Worm (Caenorhabditis elegans) whole organism, late embryonic: Measurements from ENCODE around the gene Y73B6BL.44.

Experiments
- C38D4.7 ChIP-seq: fragments of 200-800 bp; sonication (Bioruptor generic); optimal IDR thresholded peaks from 2 replicates; lab custom pipeline; 2018; ENCODE audit warnings: mild to moderate bottlenecking, missing genetic modification characterization, moderate library complexity, missing compliant biosample characterization
- Y22D7AL.16 ChIP-seq: sonication (generic microtip); optimal IDR thresholded peaks from 2 replicates; lab custom pipeline; 2016; ENCODE audit warnings: missing genetic modification characterization, missing compliant biosample characterization
- ama-1 ChIP-seq: fragments of 150-350 bp; optimal IDR thresholded peaks from 2 replicates; lab custom pipeline; 2014
- ceh-22 ChIP-seq: sonication (generic microtip); optimal IDR thresholded peaks from 2 replicates; lab custom pipeline; 2017; ENCODE audit warnings: missing biosample characterization, missing genetic modification characterization
- ceh-31 ChIP-seq: sonication (generic microtip); optimal IDR thresholded peaks from 2 replicates; lab custom pipeline; 2016; ENCODE audit warnings: missing genetic modification characterization, missing compliant biosample characterization
- elt-2 ChIP-seq: sonication (generic microtip); optimal IDR thresholded peaks from 2 replicates; lab custom pipeline; 2016; ENCODE audit warnings: missing genetic modification reagents, missing genetic modification characterization, missing compliant biosample characterization
- fkh-10 ChIP-seq: fragments of 150-350 bp; optimal IDR thresholded peaks from 2 replicates; lab custom pipeline; 2014; ENCODE audit warnings: missing biosample characterization, missing genetic modification reagents, missing genetic modification characterization
- hlh-6 ChIP-seq: sonication (generic microtip); optimal IDR thresholded peaks from 2 replicates; lab custom pipeline; 2016; ENCODE audit warnings: missing genotype, missing genetic modification characterization, missing compliant biosample characterization
- lim-6 ChIP-seq: sonication (generic microtip); optimal IDR thresholded peaks from 2 replicates; lab custom pipeline; 2016; ENCODE audit warnings: missing genetic modification characterization, missing compliant biosample characterization
- unc-42 ChIP-seq: sonication (generic microtip); optimal IDR thresholded peaks from 2 replicates; lab custom pipeline; 2016; ENCODE audit warnings: missing genotype, missing genetic modification characterization, missing compliant biosample characterization

DNA sequence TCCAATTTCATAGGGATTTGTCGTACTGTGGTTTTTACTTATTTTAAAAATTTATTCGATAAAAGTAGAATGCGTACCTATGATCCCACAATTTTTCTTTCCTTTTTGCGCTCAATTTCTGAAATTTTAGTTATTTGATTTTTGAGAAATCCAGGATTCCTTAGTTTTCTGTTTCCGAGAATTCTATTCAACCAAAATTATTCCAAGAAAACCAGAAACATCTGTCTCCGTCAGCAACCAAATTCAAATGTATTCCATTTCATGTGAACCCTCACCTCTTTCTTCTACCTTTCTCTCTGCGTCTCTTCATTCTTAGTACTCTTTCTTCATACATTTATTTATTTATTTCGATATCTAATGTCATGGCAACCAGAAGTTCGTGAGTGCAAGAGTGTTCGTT, 18.4 kb downstream of the Y73B6BL.44 start:
- TF ChIP-seq ama-1 (lab: Kevin White, UChicago) (no peak), ceh-31 (tag; lab: Kevin White, UChicago) (no peak), C38D4.7 (GFP tag; lab: Kevin White, UChicago) (no peak), unc-42 (tag; lab: Kevin White, UChicago) (no peak), ceh-22 (tag; lab: Kevin White, UChicago) (no peak), hlh-6 (tag; lab: Kevin White, UChicago) (no peak), Y22D7AL.16 (tag; lab: Kevin White, UChicago) (no peak), fkh-10 (no peak), lim-6 (tag; lab: Kevin White, UChicago) (no peak), elt-2 (tag; lab: Kevin White, UChicago) (no peak)
